Fruit fly (Drosophila melanogaster) whole organism, adult: Measurements from ENCODE around the gene Pfas.

Source experiments
- CG11617 ChIP-seq: fragments of 200-800 bp; sonication (Bioruptor generic); optimal IDR thresholded peaks from 2 replicates; lab custom pipeline; 2017; ENCODE audit warnings: mild to moderate bottlenecking, missing biosample characterization, missing genetic modification reagents, missing genetic modification characterization
- CG12768 ChIP-seq: fragments of 200-800 bp; sonication (Bioruptor generic); optimal IDR thresholded peaks from 2 replicates; lab custom pipeline; 2017; ENCODE audit warnings: missing biosample characterization, missing genetic modification characterization, mild to moderate bottlenecking, moderate library complexity, missing genetic modification reagents
- CG14711 ChIP-seq: fragments of 200-800 bp; sonication (Bioruptor generic); optimal IDR thresholded peaks from 2 replicates; lab custom pipeline; 2018; ENCODE audit warnings: missing biosample characterization, mild to moderate bottlenecking, missing genetic modification characterization, moderate library complexity
- CG1620 ChIP-seq: fragments of 200-800 bp; sonication (Bioruptor generic); optimal IDR thresholded peaks from 2 replicates; lab custom pipeline; 2016; ENCODE audit warnings: missing biosample characterization, missing genetic modification characterization
- CG33017 ChIP-seq: fragments of 200-800 bp; sonication (Bioruptor generic); optimal IDR thresholded peaks from 2 replicates; lab custom pipeline; 2018; ENCODE audit warnings: missing biosample characterization, mild to moderate bottlenecking, missing genetic modification characterization, moderate library complexity
- CG5204 ChIP-seq: fragments of 200-800 bp; sonication (Bioruptor generic); optimal IDR thresholded peaks from 2 replicates; lab custom pipeline; 2016; ENCODE audit warnings: missing biosample characterization, missing genetic modification characterization
- CG7045 ChIP-seq: fragments of 200-800 bp; sonication (Bioruptor generic); optimal IDR thresholded peaks from 2 replicates; lab custom pipeline; 2017; ENCODE audit warnings: missing biosample characterization, mild to moderate bottlenecking, missing genetic modification characterization
- CG7101 ChIP-seq: fragments of 200-800 bp; sonication (Bioruptor generic); optimal IDR thresholded peaks from 2 replicates; lab custom pipeline; 2018; ENCODE audit warnings: missing biosample characterization, mild to moderate bottlenecking, missing genetic modification characterization, moderate library complexity
- Clk ChIP-seq: fragments of 200-800 bp; sonication (Bioruptor generic); optimal IDR thresholded peaks from 2 replicates; lab custom pipeline; 2017; ENCODE audit warnings: missing biosample characterization, missing genetic modification characterization
- Crg-1 ChIP-seq: fragments of 200-800 bp; sonication (Bioruptor generic); optimal IDR thresholded peaks from 2 replicates; lab custom pipeline; 2016; ENCODE audit warnings: missing biosample characterization, missing genetic modification characterization
- Hr96 ChIP-seq: fragments of 200-800 bp; sonication (Bioruptor generic); optimal IDR thresholded peaks from 2 replicates; lab custom pipeline; 2016; ENCODE audit warnings: missing biosample characterization, missing genetic modification characterization
- Mnt ChIP-seq: fragments of 200-800 bp; sonication (Bioruptor generic); optimal IDR thresholded peaks from 2 replicates; lab custom pipeline; 2016; ENCODE audit warnings: missing biosample characterization, mild to moderate bottlenecking, missing genetic modification characterization
- bab1 ChIP-seq: fragments of 200-800 bp; sonication (Bioruptor generic); optimal IDR thresholded peaks from 3 replicates; lab custom pipeline; 2019; ENCODE audit warnings: missing biosample characterization, mild to moderate bottlenecking, missing genetic modification characterization, moderate library complexity
- cic ChIP-seq: fragments of 200-800 bp; sonication (Bioruptor generic); optimal IDR thresholded peaks from 2 replicates; lab custom pipeline; 2017; ENCODE audit warnings: missing biosample characterization, mild to moderate bottlenecking, missing genetic modification characterization, moderate library complexity
- cnc ChIP-seq, 2 experiments: fragments of >200 bp; optimal IDR thresholded peaks; 2 replicates each; lab custom pipeline; 2017
- kay ChIP-seq: fragments of 200-800 bp; sonication (Bioruptor generic); peaks from one replicate; lab custom pipeline; 2016; ENCODE audit warnings: missing biosample characterization, missing genetic modification characterization, borderline replicate concordance
- ovo ChIP-seq: fragments of 200-800 bp; sonication (Bioruptor generic); optimal IDR thresholded peaks from 2 replicates; lab custom pipeline; 2016; ENCODE audit warnings: missing biosample characterization, missing genetic modification characterization
- pad ChIP-seq: fragments of 200-800 bp; sonication (Bioruptor generic); optimal IDR thresholded peaks from 3 replicates; lab custom pipeline; 2017; ENCODE audit warnings: missing biosample characterization, missing genetic modification characterization, mild to moderate bottlenecking, moderate library complexity, missing genetic modification reagents
- tj ChIP-seq: fragments of 200-800 bp; sonication (Bioruptor generic); optimal IDR thresholded peaks from 3 replicates; lab custom pipeline; 2017; ENCODE audit warnings: missing biosample characterization, mild to moderate bottlenecking, missing genetic modification characterization, moderate library complexity
- toe ChIP-seq: fragments of 200-800 bp; sonication (Bioruptor generic); optimal IDR thresholded peaks from 2 replicates; lab custom pipeline; 2016; ENCODE audit warnings: missing biosample characterization, missing genetic modification characterization

The Pfas gene

DNA sequence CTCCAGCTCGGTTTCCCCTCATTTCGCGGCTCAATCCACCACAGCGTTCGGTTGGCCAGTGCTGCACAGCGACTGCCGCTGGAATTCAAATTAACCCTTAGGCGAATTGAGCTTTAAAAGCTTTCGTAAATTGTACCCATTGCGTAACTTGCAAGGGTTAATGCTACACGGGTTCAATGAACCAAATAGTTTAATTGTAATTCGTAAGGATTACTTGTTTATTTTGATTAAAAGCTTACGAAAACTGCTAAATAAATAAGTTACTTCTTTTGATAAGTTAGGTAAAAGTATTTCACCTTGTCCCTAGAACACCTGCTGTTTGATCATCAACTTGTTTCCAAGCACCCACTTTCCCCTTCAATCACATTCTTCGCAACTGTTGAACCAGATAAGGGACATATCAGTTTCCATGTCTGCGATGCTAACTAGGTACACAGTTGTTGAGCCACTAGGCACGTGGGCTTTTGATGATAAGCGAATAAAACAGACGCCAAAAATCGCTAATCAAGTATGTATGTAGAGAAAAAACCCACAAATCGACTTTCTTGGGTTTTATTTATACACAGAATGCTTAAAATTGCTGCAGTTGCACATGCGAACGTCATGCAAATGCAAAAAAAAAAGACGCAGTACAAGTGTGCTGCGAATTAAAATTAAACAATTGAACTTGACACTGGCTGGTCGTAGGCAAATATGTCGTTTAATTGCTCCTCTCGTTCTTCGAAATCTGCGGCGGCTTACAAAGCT lies at the start of gene Pfas:
Gene Pfas (minus strand): TSS at position 79 of the 747 bp plus-strand sequence.
- peak; percentile 100 for TF ChIP-seq pad (GFP tag; lab: Kevin White, UChicago)
- TF ChIP-seq tj (GFP tag; lab: Kevin White, UChicago) = peak; percentile 97
- TF ChIP-seq CG1620 (GFP tag; lab: Kevin White, UChicago) = peak; percentile 69
- TF ChIP-seq cic (GFP tag; lab: Kevin White, UChicago) = peak; percentile 69
- TF ChIP-seq Mnt (GFP tag; lab: Kevin White, UChicago) = peak; percentile 85
- TF ChIP-seq Crg-1 (GFP tag; lab: Kevin White, UChicago) = peak; percentile 89
- peak; percentile 62 for TF ChIP-seq bab1 (GFP tag; lab: Kevin White, UChicago)
- TF ChIP-seq CG5204 = no peak
- peak; percentile 12 for TF ChIP-seq Clk (GFP tag; lab: Kevin White, UChicago)
- TF ChIP-seq CG12768 (GFP tag; lab: Kevin White, UChicago) = peak; percentile 62
- peak; percentile 72 for TF ChIP-seq Hr96 (GFP tag; lab: Kevin White, UChicago)
- no peak for TF ChIP-seq ovo (GFP tag; lab: Kevin White, UChicago)
- TF ChIP-seq toe (GFP tag; lab: Kevin White, UChicago) = no peak
- TF ChIP-seq CG7045 = peak; percentile 38
- peak; percentile 76 for TF ChIP-seq CG33017
- no peak for TF ChIP-seq cnc (optimal IDR thresholded peaks at IDR 0.05; lab: Kevin White, UChicago)
- TF ChIP-seq CG11617 = peak; percentile 73
- TF ChIP-seq kay (GFP tag; lab: Kevin White, UChicago) = no peak
- TF ChIP-seq CG7101 (tag; lab: Kevin White, UChicago) = peak; percentile 85
- TF ChIP-seq CG14711 (tag; lab: Kevin White, UChicago) = peak; percentile 75

DNA sequence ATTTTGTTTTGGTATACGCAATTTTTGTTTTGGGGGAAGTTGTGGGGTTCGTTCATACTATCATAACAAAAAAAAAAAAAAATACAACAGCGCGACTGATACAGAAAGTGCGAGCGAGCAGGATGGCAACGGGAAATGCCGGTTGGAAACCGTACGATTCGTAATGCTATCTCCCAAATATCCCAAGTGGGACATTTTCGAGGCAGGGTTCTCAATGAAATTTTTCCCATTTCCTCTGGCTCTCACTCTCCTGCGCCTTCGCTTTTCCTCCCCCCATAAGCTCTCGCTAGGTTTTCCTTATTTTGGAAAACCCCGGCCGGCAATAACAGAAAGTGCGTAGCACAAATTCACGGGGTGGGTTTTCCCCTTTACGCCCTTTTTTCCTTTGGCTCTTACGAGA lies 46.5 kb upstream of the Pfas start:
- TF ChIP-seq CG5204 (no peak), cnc (optimal IDR thresholded peaks at IDR 0.05; lab: Kevin White, UChicago) (no peak), CG14711 (tag; lab: Kevin White, UChicago) (no peak), kay (GFP tag; lab: Kevin White, UChicago) (no peak)

DNA sequence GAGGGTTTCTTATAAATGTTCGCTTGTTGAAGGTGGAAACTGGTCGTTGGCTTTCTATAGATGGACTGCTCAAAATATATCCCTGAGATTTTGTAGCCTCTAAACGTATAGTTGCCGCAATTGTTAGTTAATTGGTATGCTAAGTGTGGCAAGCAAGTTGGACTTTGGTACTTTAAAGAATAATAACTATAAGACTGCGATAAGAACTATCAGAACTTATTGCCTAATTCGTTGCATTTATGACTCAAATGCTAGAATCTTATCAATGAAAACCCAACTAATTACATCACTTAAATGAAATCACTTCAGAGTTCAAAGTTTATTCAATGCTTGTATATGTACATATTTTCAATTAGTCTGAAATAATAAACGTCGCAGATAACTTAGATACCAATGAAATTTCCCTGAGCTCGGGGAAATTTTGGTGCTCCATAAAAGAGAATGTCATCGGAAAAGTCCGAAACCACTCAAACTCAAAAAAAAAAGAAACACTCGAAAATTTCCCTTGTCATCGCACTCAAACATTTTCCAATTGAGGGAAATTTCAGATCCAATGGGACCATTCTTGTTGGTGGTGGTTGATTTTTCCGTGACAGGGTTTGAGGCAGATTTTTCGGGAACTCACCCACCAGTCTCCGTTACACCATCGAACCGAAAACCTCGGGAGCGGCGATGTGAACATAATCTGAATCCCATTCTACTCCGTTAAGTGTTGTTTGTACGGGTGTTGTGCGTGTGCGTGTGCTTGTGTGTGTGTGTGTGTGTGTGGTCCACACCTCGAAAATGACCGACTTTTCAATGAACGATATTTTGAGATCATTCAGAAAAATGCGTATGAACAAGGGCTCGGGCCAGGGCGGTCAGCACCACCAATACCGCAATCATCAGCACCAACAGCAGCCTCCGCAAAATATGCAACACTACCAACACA lies 45.2 kb upstream of the Pfas start, which contains the start of gene CG45075:
Gene CG45075 (plus strand): TSS at position 627 of the 931 bp plus-strand sequence.
- TF ChIP-seq Clk (GFP tag; lab: Kevin White, UChicago) (no peak), kay (GFP tag; lab: Kevin White, UChicago) (peak; percentile 88)

DNA sequence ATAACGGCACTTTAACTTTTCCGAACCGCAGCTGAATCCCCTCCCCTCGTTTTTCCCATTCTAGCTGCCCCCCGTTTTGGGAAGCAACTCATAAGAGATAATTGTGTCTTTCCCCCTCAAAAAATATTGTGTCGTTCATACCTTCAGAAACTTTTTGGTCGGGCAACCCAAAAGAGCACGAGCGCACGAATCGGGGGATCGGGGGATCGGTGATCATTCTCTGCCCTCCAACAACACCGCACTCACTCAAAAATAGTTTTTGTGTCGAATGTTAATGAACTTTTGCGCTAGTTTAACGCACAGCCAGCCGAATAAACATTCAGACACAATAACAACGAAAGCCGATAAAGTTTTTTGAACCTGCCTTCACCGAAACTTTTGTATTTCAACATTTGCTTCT lies 44.5 kb upstream of the Pfas start:
- no peak for TF ChIP-seq CG7045
- no peak for TF ChIP-seq kay (GFP tag; lab: Kevin White, UChicago)
- TF ChIP-seq CG5204 = no peak
- TF ChIP-seq toe (GFP tag; lab: Kevin White, UChicago) = no peak

DNA sequence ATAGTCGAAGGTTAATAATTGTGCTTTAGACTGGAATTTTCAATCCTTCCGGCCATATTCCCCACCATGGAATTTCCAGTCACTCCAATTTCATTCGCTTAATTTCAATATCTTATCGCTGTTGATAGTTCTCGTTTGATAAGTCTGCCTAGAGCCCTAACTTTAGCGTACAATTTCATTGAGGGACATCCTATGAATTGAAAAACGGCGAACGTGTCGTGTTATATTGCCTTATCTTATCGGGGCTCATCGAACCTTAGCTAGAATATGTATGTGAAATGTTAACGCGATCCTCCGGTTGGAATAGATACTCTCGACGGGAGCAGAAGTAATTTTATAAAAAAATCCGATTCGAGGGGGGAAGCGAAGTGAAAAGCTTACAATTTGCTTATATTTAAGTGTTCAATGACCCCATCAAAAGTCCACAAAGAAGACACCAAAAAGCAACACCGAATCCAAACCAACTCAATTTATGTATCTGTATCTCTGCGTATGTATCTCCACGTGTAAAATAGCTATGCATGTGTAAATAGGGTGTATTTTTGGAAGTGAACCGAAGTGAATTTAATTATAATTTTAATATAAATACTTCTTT lies 43.9 kb upstream of the Pfas start:
- TF ChIP-seq CG11617 = no peak
- TF ChIP-seq cic (GFP tag; lab: Kevin White, UChicago) = peak; percentile 99
- TF ChIP-seq CG7045 = no peak

DNA sequence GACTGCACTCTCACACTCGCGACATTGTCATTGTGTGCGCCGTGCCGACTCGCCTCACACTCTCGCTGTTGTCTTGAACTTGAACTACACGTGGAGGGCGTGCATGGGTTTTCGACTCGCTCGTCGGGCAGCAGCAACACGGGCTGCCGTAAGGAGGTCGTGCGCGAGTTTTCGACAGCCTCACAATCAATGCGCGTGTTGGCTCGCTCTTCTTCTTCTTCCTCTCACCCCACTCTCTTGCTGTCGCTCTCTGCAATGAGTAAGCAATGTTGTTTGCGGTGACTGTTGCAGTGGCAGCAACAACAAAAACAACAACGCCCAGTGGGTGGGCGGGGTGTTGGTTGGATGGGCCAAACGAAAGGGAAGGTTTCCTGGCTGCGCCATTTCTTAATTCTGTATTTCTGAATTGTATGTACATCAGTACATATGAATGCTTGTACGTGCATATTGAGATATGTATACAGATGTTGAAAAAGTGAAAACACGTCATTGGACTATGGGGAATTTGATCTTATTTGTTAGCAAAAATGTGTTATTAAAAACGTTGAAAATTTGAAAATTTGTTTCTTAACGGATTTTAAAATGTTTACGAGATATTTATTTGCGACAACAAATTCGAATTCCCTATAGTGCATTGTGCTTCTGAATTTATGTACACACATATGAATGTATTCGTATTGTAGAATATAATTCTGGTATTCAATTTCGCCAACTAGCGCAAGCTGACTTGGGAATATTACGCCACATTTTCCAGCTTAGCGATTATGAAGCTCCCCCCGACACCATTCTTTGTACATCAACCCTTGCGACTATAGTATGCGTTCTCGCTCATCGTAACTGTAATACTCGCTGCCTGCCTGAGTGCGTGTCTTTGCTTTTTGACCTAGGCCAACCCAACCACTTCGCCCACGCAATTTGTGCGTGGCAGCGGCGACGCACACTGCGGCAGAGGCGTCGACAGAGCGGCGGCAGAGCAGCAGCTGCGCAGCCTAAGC lies 42.8 kb upstream of the Pfas start:
- TF ChIP-seq Crg-1 (GFP tag; lab: Kevin White, UChicago) (peak; percentile 49), CG12768 (GFP tag; lab: Kevin White, UChicago) (peak; percentile 88), tj (GFP tag; lab: Kevin White, UChicago) (peak; percentile 85), bab1 (GFP tag; lab: Kevin White, UChicago) (peak; percentile 79), Hr96 (GFP tag; lab: Kevin White, UChicago) (peak; percentile 52), CG11617 (peak; percentile 69), CG7101 (tag; lab: Kevin White, UChicago) (peak; percentile 66), cnc (optimal IDR thresholded peaks at IDR 0.05; lab: Kevin White, UChicago) (peak; percentile 91 to 93), CG5204 (no peak), cic (GFP tag; lab: Kevin White, UChicago) (peak; percentile 99), pad (GFP tag; lab: Kevin White, UChicago) (peak; percentile 54), CG14711 (tag; lab: Kevin White, UChicago) (no peak), kay (GFP tag; lab: Kevin White, UChicago) (peak; percentile 100), ovo (GFP tag; lab: Kevin White, UChicago) (peak; percentile 63), toe (GFP tag; lab: Kevin White, UChicago) (no peak), CG7045 (peak; percentile 47), Mnt (GFP tag; lab: Kevin White, UChicago) (peak; percentile 99), CG1620 (GFP tag; lab: Kevin White, UChicago) (peak; percentile 19), Clk (GFP tag; lab: Kevin White, UChicago) (peak; percentile 47), CG33017 (peak; percentile 48)
